Worm (Caenorhabditis elegans) whole organism, young adult: ENCODE data around the gene T08G5.2.

Source experiments
- B0035.1 ChIP-seq: sonication (generic microtip); optimal IDR thresholded peaks from 2 replicates; lab custom pipeline; 2016; ENCODE audit warnings: missing genetic modification characterization, mild to moderate bottlenecking, missing compliant biosample characterization, missing genotype, missing genetic modification reagents
- B0261.1 ChIP-seq: sonication (generic microtip); optimal IDR thresholded peaks from 2 replicates; lab custom pipeline; 2016; ENCODE audit warnings: mild to moderate bottlenecking, missing genetic modification characterization, moderate library complexity, missing compliant biosample characterization
- D2030.7 ChIP-seq: fragments of 200-800 bp; sonication (Bioruptor generic); IDR thresholded peaks from 2 replicates; pipeline ENCODE4 v1.3.6; 2022; ENCODE audit warnings: missing genetic modification reagents, missing genetic modification characterization, missing compliant biosample characterization
- F22D6.2 ChIP-seq: sonication (generic microtip); optimal IDR thresholded peaks from 2 replicates; lab custom pipeline; 2016; ENCODE audit warnings: mild to moderate bottlenecking, missing genetic modification characterization, missing compliant biosample characterization
- F23B12.7 ChIP-seq: sonication (generic microtip); optimal IDR thresholded peaks from 2 replicates; lab custom pipeline; 2017; ENCODE audit warnings: missing genetic modification characterization, mild to moderate bottlenecking, missing compliant biosample characterization, antibody characterized with exemption, moderate library complexity; ENCODE audit not compliant: insufficient read depth
- F33H1.4 ChIP-seq: fragments of 200-800 bp; sonication (Bioruptor generic); IDR thresholded peaks from 2 replicates; pipeline ENCODE4 v1.3.6; 2022; ENCODE audit warnings: missing genetic modification reagents, missing genetic modification characterization, missing compliant biosample characterization
- F37B4.10 ChIP-seq: fragments of 200-800 bp; sonication (Bioruptor generic); IDR thresholded peaks from 2 replicates; pipeline ENCODE4 v1.3.6; 2022; ENCODE audit warnings: missing genetic modification characterization, missing compliant biosample characterization
- F39B2.1 ChIP-seq: fragments of 200-800 bp; sonication (Bioruptor generic); IDR thresholded peaks from 2 replicates; pipeline ENCODE4 v1.3.6; 2022; ENCODE audit warnings: missing genetic modification reagents, missing genetic modification characterization, missing compliant biosample characterization
- F55B11.4 ChIP-seq: sonication (generic microtip); optimal IDR thresholded peaks from 2 replicates; lab custom pipeline; 2016; ENCODE audit warnings: missing compliant biosample characterization, missing genetic modification characterization, borderline replicate concordance; ENCODE audit not compliant: insufficient read depth
- F57A8.1 ChIP-seq: fragments of 200-800 bp; sonication (Bioruptor generic); optimal IDR thresholded peaks from 2 replicates; lab custom pipeline; 2018; ENCODE audit warnings: mild to moderate bottlenecking, missing genetic modification characterization, moderate library complexity, missing compliant biosample characterization
- F57C9.4 ChIP-seq: sonication (generic microtip); optimal IDR thresholded peaks from 2 replicates; lab custom pipeline; 2017; ENCODE audit warnings: mild to moderate bottlenecking, missing genetic modification characterization, missing compliant biosample characterization
- Y67H2A.10 ChIP-seq: fragments of 200-800 bp; sonication (Bioruptor generic); conservative IDR thresholded peaks from 2 replicates; pipeline ENCODE4 v1.3.6; 2022; ENCODE audit warnings: missing genetic modification reagents, missing genetic modification characterization, missing compliant biosample characterization
- ZK185.1 ChIP-seq: sonication (generic microtip); optimal IDR thresholded peaks from 2 replicates; lab custom pipeline; 2016; ENCODE audit warnings: mild to moderate bottlenecking, missing genetic modification characterization, missing compliant biosample characterization; ENCODE audit not compliant: poor library complexity, severe bottlenecking
- ama-1 ChIP-seq, 3 experiments: fragments of 150-350 bp in 1 of 3; sonication (generic microtip) in 2 of 3; optimal IDR thresholded peaks; 2 replicates each; lab custom pipeline; 2014 to 2018; ENCODE audit warnings: missing biosample characterization in 2 of 3, missing genetic modification characterization in 2 of 3, missing genetic modification reagents in 2 of 3
- atf-7 ChIP-seq: sonication (generic microtip); optimal IDR thresholded peaks from 2 replicates; lab custom pipeline; 2017; ENCODE audit warnings: mild to moderate bottlenecking, missing genetic modification characterization, missing compliant biosample characterization
- athp-1 ChIP-seq: sonication (generic microtip); optimal IDR thresholded peaks from 2 replicates; lab custom pipeline; 2017; ENCODE audit warnings: mild to moderate bottlenecking, missing genetic modification characterization, missing compliant biosample characterization
- attf-6 ChIP-seq: fragments of 200-800 bp; sonication (Bioruptor generic); IDR thresholded peaks from 2 replicates; pipeline ENCODE4 v1.3.6; 2022; ENCODE audit warnings: missing genetic modification reagents, missing genetic modification characterization, missing compliant biosample characterization
- bed-2 ChIP-seq: fragments of 200-800 bp; sonication (Bioruptor generic); IDR thresholded peaks from 2 replicates; pipeline ENCODE4 v1.3.6; 2022; ENCODE audit warnings: missing genetic modification reagents, missing genetic modification characterization, missing compliant biosample characterization
- cebp-2 ChIP-seq: fragments of 200-800 bp; sonication (Bioruptor generic); IDR thresholded peaks from 2 replicates; pipeline ENCODE4 v1.3.6; 2022; ENCODE audit warnings: missing genetic modification characterization, missing compliant biosample characterization
- ceh-58 ChIP-seq: fragments of 200-800 bp; sonication (Bioruptor generic); IDR thresholded peaks from 2 replicates; pipeline ENCODE4 v1.3.6; 2022; ENCODE audit warnings: missing genetic modification characterization, missing compliant biosample characterization
- dpff-1 ChIP-seq: sonication (generic microtip); optimal IDR thresholded peaks from 2 replicates; lab custom pipeline; 2017; ENCODE audit warnings: mild to moderate bottlenecking, missing genetic modification characterization, missing compliant biosample characterization
- dpl-1 ChIP-seq: fragments of 150-350 bp; optimal IDR thresholded peaks from 2 replicates; lab custom pipeline; 2014; ENCODE audit warnings: missing biosample characterization, missing genetic modification reagents, missing genetic modification characterization
- efl-1 ChIP-seq: fragments of 150-350 bp; optimal IDR thresholded peaks from 2 replicates; lab custom pipeline; 2014; ENCODE audit warnings: missing biosample characterization, missing genetic modification reagents, missing genetic modification characterization
- egl-44 ChIP-seq: fragments of 200-800 bp; sonication (Bioruptor generic); IDR thresholded peaks from 2 replicates; pipeline ENCODE4 v1.3.6; 2022; ENCODE audit warnings: missing genetic modification reagents, missing genetic modification characterization, missing compliant biosample characterization
- hlh-26 ChIP-seq: fragments of 200-800 bp; sonication (Bioruptor generic); conservative IDR thresholded peaks from 2 replicates; pipeline ENCODE4 v1.3.6; 2022; ENCODE audit warnings: missing genetic modification reagents, missing genetic modification characterization, missing compliant biosample characterization
- hmg-1.2 ChIP-seq: fragments of 200-800 bp; sonication (Bioruptor generic); IDR thresholded peaks from 2 replicates; pipeline ENCODE4 v1.3.6; 2022; ENCODE audit warnings: missing genetic modification reagents, missing genetic modification characterization, missing compliant biosample characterization
- hrde-1 ChIP-seq: sonication (generic microtip); optimal IDR thresholded peaks from 2 replicates; lab custom pipeline; 2016; ENCODE audit warnings: missing genetic modification characterization, mild to moderate bottlenecking, missing compliant biosample characterization, moderate library complexity, missing genotype, missing genetic modification reagents, borderline replicate concordance
- let-526 ChIP-seq: fragments of 200-800 bp; sonication (Bioruptor generic); IDR thresholded peaks from 2 replicates; pipeline ENCODE4 v1.3.6; 2022; ENCODE audit warnings: missing genetic modification reagents, missing genetic modification characterization, missing compliant biosample characterization
- lin-54 ChIP-seq: fragments of 200-800 bp; sonication (Bioruptor generic); optimal IDR thresholded peaks from 2 replicates; lab custom pipeline; 2018; ENCODE audit warnings: mild to moderate bottlenecking, missing genetic modification characterization, missing compliant biosample characterization
- lsy-27 ChIP-seq: sonication (generic microtip); optimal IDR thresholded peaks from 2 replicates; lab custom pipeline; 2017; ENCODE audit warnings: missing genetic modification characterization, mild to moderate bottlenecking, missing compliant biosample characterization, antibody characterized with exemption, missing genotype, borderline replicate concordance; ENCODE audit not compliant: insufficient read depth
- madf-6 ChIP-seq: fragments of 200-800 bp; sonication (Bioruptor generic); IDR thresholded peaks from 2 replicates; pipeline ENCODE4 v1.3.6; 2022; ENCODE audit warnings: missing genetic modification reagents, missing genetic modification characterization, missing compliant biosample characterization
- mcd-1 ChIP-seq: fragments of 200-800 bp; sonication (Bioruptor generic); IDR thresholded peaks from 2 replicates; pipeline ENCODE4 v1.3.6; 2022; ENCODE audit warnings: missing genetic modification reagents, missing genetic modification characterization, missing compliant biosample characterization
- mel-28 ChIP-seq: sonication (generic microtip); optimal IDR thresholded peaks from 2 replicates; lab custom pipeline; 2016; ENCODE audit warnings: borderline replicate concordance, mild to moderate bottlenecking, missing genetic modification characterization, missing compliant biosample characterization
- mxl-1 ChIP-seq: sonication (generic microtip); optimal IDR thresholded peaks from 2 replicates; lab custom pipeline; 2016; ENCODE audit warnings: missing genetic modification characterization, missing compliant biosample characterization
- nhr-120 ChIP-seq: fragments of 200-800 bp; sonication (Bioruptor generic); IDR thresholded peaks from 2 replicates; pipeline ENCODE4 v1.3.6; 2022; ENCODE audit warnings: missing genetic modification characterization, missing compliant biosample characterization
- nhr-179 ChIP-seq: sonication (generic microtip); optimal IDR thresholded peaks from 2 replicates; lab custom pipeline; 2016; ENCODE audit warnings: mild to moderate bottlenecking, missing genetic modification characterization, missing compliant biosample characterization
- nhr-80 ChIP-seq: sonication (generic microtip); optimal IDR thresholded peaks from 2 replicates; lab custom pipeline; 2016; ENCODE audit warnings: missing genetic modification characterization, missing compliant biosample characterization
- pbrm-1 ChIP-seq: fragments of 200-800 bp; sonication (Bioruptor generic); IDR thresholded peaks from 2 replicates; pipeline ENCODE4 v1.3.6; 2022; ENCODE audit warnings: missing genetic modification reagents, missing genetic modification characterization, missing compliant biosample characterization
- rec-8 ChIP-seq, 2 experiments: sonication (generic microtip); optimal IDR thresholded peaks; 2 replicates each; lab custom pipeline; 2016; ENCODE audit warnings: mild to moderate bottlenecking in 2 of 2, missing genetic modification characterization in 2 of 2, missing genetic modification reagents in 2 of 2, missing genotype in 2 of 2, missing biosample characterization in 1 of 2, missing compliant biosample characterization in 1 of 2, moderate library complexity in 1 of 2
- snpc-1.1 ChIP-seq: sonication (generic microtip); optimal IDR thresholded peaks from 2 replicates; lab custom pipeline; 2017; ENCODE audit warnings: missing genetic modification characterization, mild to moderate bottlenecking, missing compliant biosample characterization, antibody characterized with exemption, moderate library complexity, missing genotype, missing genetic modification reagents; ENCODE audit not compliant: insufficient read depth
- snpc-3.4 ChIP-seq: sonication (generic microtip); optimal IDR thresholded peaks from 2 replicates; lab custom pipeline; 2017; ENCODE audit warnings: missing genetic modification characterization, mild to moderate bottlenecking, missing compliant biosample characterization, antibody characterized with exemption, moderate library complexity, missing genotype, missing genetic modification reagents
- somi-1 ChIP-seq: fragments of 200-800 bp; sonication (Bioruptor generic); optimal IDR thresholded peaks from 2 replicates; lab custom pipeline; 2018; ENCODE audit warnings: mild to moderate bottlenecking, missing genetic modification characterization, missing compliant biosample characterization
- tbx-9 ChIP-seq: sonication (generic microtip); optimal IDR thresholded peaks from 2 replicates; lab custom pipeline; 2016; ENCODE audit warnings: borderline replicate concordance, missing genetic modification characterization, inconsistent platforms, missing compliant biosample characterization
- zfh-2 ChIP-seq: fragments of 200-800 bp; sonication (Bioruptor generic); conservative IDR thresholded peaks from 2 replicates; pipeline ENCODE4 v1.3.6; 2022; ENCODE audit warnings: missing genetic modification reagents, missing genetic modification characterization, missing compliant biosample characterization
- ztf-18 ChIP-seq: sonication (generic microtip); optimal IDR thresholded peaks from 2 replicates; lab custom pipeline; 2016; ENCODE audit warnings: missing genotype, mild to moderate bottlenecking, missing genetic modification characterization, missing compliant biosample characterization
- ztf-3 ChIP-seq: fragments of 200-800 bp; sonication (Bioruptor generic); optimal IDR thresholded peaks from 2 replicates; lab custom pipeline; 2018; ENCODE audit warnings: mild to moderate bottlenecking, missing genetic modification characterization, missing compliant biosample characterization

The T08G5.2 gene

DNA sequence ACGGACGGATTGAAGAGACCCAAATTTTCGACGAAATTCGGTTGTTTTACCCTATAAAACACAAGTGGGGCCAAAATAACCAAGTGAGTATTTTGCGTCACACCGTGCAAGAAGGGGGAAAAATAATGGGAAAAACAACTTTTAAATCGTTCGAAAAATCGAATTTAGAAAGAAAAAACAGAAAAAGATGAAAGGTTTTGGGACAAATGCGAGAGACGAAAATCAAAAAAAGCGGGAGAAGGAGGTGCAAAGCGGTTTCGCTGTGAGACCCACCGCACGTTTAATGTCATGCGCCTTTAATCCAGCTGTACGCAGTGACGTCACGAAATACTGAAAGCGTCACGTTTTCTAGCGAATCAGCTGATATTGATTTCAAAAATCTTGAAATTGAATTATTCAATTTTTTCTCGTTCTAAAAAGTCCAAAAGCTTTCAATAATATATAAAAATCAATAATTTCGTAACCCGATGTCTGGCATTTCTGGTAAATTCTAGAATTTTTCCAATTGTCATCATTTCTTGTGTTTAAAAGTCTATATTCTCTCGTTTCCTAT is 14.0 kb downstream of the T08G5.2 start, which contains the start of the genes ddx-17 and aip-1 (continued):
- TF ChIP-seq rec-8 (tag; optimal IDR thresholded peaks at IDR 0.05; lab: Kevin White, UChicago): no peak
- 0 out of 2 replicates have a peak, but pooled peaks have one; percentile 16 for TF ChIP-seq egl-44
- no peak for TF ChIP-seq let-526 (GFP tag; lab: Robert Waterston, UW)
- no peak for TF ChIP-seq mxl-1
- no peak for TF ChIP-seq attf-6 (GFP tag; lab: Robert Waterston, UW)
- TF ChIP-seq F37B4.10: no peak
- no peak for TF ChIP-seq F23B12.7 (tag; lab: Kevin White, UChicago)
- no peak for TF ChIP-seq hrde-1 (tag; lab: Kevin White, UChicago)

DNA sequence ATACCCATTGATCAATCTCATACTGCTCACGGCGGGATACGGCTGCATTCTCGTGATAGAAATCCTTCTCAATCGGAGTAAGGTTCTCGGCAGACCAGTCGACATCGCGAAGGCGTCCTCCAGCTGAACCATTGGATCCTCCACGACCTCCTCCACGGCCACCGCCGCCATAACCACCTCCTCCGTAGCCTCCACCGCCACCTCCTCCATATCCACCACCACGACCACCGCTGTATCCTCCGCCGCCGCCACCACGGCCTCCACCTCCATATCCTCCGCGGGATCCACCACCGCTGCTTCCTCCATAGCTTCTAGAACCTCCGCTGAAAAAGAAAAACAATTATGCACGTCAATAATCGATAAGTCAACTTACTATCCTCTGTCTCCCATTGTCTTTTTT is 14.7 kb downstream of the T08G5.2 start:
- TF ChIP-seq bed-2 (GFP tag; lab: Robert Waterston, UW) (no peak), dpl-1 (GFP tag; lab: Kevin White, UChicago) (no peak), F55B11.4 (tag; lab: Kevin White, UChicago) (no peak), cebp-2 (GFP tag; lab: Robert Waterston, UW) (0 out of 2 replicates have a peak, but pooled peaks have one; percentile 13), zfh-2 (GFP tag; lab: Robert Waterston, UW) (peak; percentile 93), pbrm-1 (GFP tag; lab: Robert Waterston, UW) (no peak), F22D6.2 (tag; lab: Kevin White, UChicago) (no peak), efl-1 (no peak), lin-54 (GFP tag; lab: Kevin White, UChicago) (no peak), snpc-1.1 (tag; lab: Kevin White, UChicago) (no peak), F57C9.4 (tag; lab: Kevin White, UChicago) (no peak), B0035.1 (tag; lab: Kevin White, UChicago) (no peak), atf-7 (tag; lab: Kevin White, UChicago) (no peak), lsy-27 (tag; lab: Kevin White, UChicago) (no peak), nhr-80 (tag; lab: Kevin White, UChicago) (no peak), tbx-9 (tag; lab: Kevin White, UChicago) (no peak), ama-1 (optimal IDR thresholded peaks at IDR 0.05; lab: Kevin White, UChicago) (no peak), ama-1 (GFP tag; optimal IDR thresholded peaks at IDR 0.05; lab: Kevin White, UChicago) (no peak), madf-6 (peak; percentile 19; the same call in 1 of the 2 replicates), mel-28 (tag; lab: Kevin White, UChicago) (no peak), ztf-3 (GFP tag; lab: Kevin White, UChicago) (no peak), somi-1 (GFP tag; lab: Kevin White, UChicago) (no peak), ceh-58 (GFP tag; lab: Robert Waterston, UW) (no peak), nhr-120 (GFP tag; lab: Robert Waterston, UW) (no peak), ztf-18 (tag; lab: Kevin White, UChicago) (no peak), F33H1.4 (GFP tag; lab: Robert Waterston, UW) (no peak), ZK185.1 (tag; lab: Kevin White, UChicago) (no peak), B0261.1 (no peak), athp-1 (no peak), mcd-1 (GFP tag; lab: Robert Waterston, UW) (peak; percentile 40; the same call in 1 of the 2 replicates), F39B2.1 (0 out of 2 replicates have a peak, but pooled peaks have one; percentile 17), Y67H2A.10 (no peak), snpc-3.4 (no peak), F57A8.1 (GFP tag; lab: Kevin White, UChicago) (no peak), dpff-1 (tag; lab: Kevin White, UChicago) (no peak), hmg-1.2 (GFP tag; lab: Robert Waterston, UW) (0 out of 2 replicates have a peak, but pooled peaks have one; percentile 20), nhr-179 (tag; lab: Kevin White, UChicago) (no peak), hlh-26 (GFP tag; lab: Robert Waterston, UW) (no peak), D2030.7 (GFP tag; lab: Robert Waterston, UW) (no peak)
